Worm (Caenorhabditis elegans): ENCODE data around the gene T28C12.15.

The T28C12.15 gene

DNA sequence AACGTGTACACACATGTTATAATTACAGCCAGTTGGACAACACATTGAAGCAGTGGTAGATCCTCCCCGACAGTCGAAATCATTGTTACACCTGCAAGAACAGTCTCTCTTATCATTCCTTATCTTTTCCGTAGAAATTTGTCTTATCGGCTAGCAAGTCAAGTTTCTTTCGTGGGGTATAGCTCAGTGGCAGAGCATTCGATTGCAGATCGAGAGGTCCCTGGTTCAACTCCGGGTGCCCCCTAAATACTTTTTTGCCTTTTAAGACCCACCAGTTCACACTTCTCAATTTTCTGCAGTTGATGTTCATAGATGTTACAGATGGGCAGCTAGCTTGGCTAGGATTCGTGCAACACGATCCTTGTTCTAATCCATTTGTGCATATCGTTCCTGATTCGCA lies 13.6 kb upstream of the T28C12.15 start (continued):
- TF ChIP-seq nfyb-1 (GFP tag; IDR thresholded peaks at IDR 0.05) (peak; percentile 64; the same call in 1 of the 2 replicates), D2030.7 (GFP tag; IDR thresholded peaks at IDR 0.05) (peak; percentile 62; the same call in 1 of the 2 replicates), ztf-25 (GFP tag; IDR thresholded peaks at IDR 0.05) (peak; percentile 67; the same call in 1 of the 2 replicates), snpc-4 (GFP tag; optimal IDR thresholded peaks at IDR 0.05) (no peak), snpc-4 (tag; optimal IDR thresholded peaks at IDR 0.05) (peak in 1 of 4 experiments; percentile 16), lin-40 (tag; optimal IDR thresholded peaks at IDR 0.05) (no peak), hsf-1 (GFP tag; IDR thresholded peaks at IDR 0.05) (peak; percentile 71), F57C9.4 (tag; optimal IDR thresholded peaks at IDR 0.05) (no peak), aptf-3 (GFP tag; IDR thresholded peaks at IDR 0.05) (peak; percentile 74; the same call in 1 of the 2 replicates), cebp-2 (GFP tag; IDR thresholded peaks at IDR 0.05) (peak; percentile 85), madf-8 (GFP tag; conservative IDR thresholded peaks at IDR 0.05) (no peak), aptf-2 (GFP tag; conservative IDR thresholded peaks at IDR 0.05) (no peak), nhr-120 (GFP tag; IDR thresholded peaks at IDR 0.05) (0 out of 2 replicates have a peak, but pooled peaks have one; percentile 74), dpl-1 (GFP tag; optimal IDR thresholded peaks at IDR 0.05) (no peak), sdz-38 (tag; optimal IDR thresholded peaks at IDR 0.05) (no peak), K12H6.12 (tag; optimal IDR thresholded peaks at IDR 0.05) (peak; percentile 17), Y79H2A.3 (GFP tag; conservative IDR thresholded peaks at IDR 0.05) (no peak), Y56A3A.18 (GFP tag; IDR thresholded peaks at IDR 0.05) (peak; percentile 91), unc-130 (GFP tag; optimal IDR thresholded peaks at IDR 0.05) (peak; percentile 28), snpc-1.1 (tag; optimal IDR thresholded peaks at IDR 0.05; ENCODE audit: insufficient read depth) (no peak), F57A8.1 (GFP tag; optimal IDR thresholded peaks at IDR 0.05) (peak; percentile 85), egl-18 (GFP tag; IDR thresholded peaks at IDR 0.05) (no peak), lsy-27 (tag; optimal IDR thresholded peaks at IDR 0.05; ENCODE audit: borderline replicate concordance, insufficient read depth) (no peak), T07F8.4 (tag; optimal IDR thresholded peaks at IDR 0.05) (peak; percentile 42), nhr-179 (tag; optimal IDR thresholded peaks at IDR 0.05) (no peak), nfya-1 (tag; optimal IDR thresholded peaks at IDR 0.05; ENCODE audit: borderline replicate concordance, insufficient read depth) (no peak), unc-62 (GFP tag; optimal IDR thresholded peaks at IDR 0.05) (no peak), ztf-26 (tag; optimal IDR thresholded peaks at IDR 0.05) (peak; percentile 45), nhr-80 (tag; optimal IDR thresholded peaks at IDR 0.05) (peak; percentile 35), repo-1 (tag; optimal IDR thresholded peaks at IDR 0.05) (no peak), him-1 (tag; optimal IDR thresholded peaks at IDR 0.05) (peak; percentile 65), F52B5.7 (tag; optimal IDR thresholded peaks at IDR 0.05) (peak; percentile 67), F55B11.4 (tag; optimal IDR thresholded peaks at IDR 0.05; ENCODE audit: borderline replicate concordance, insufficient read depth) (no peak), zfh-2 (GFP tag; conservative IDR thresholded peaks at IDR 0.05) (no peak), ama-1 (optimal IDR thresholded peaks at IDR 0.05) (no peak), ama-1 (GFP tag; optimal IDR thresholded peaks at IDR 0.05) (peak in 1 of 2 experiments; percentile 83), lin-35 (GFP tag; optimal IDR thresholded peaks at IDR 0.05) (no peak), rpc-1 (optimal IDR thresholded peaks at IDR 0.05) (peak; percentile 81), rpc-1 (tag; optimal IDR thresholded peaks at IDR 0.05) (peak; percentile 86), dox-1 (GFP tag; IDR thresholded peaks at IDR 0.05) (no peak; the same call in 1 of the 2 replicates), ceh-91 (GFP tag; IDR thresholded peaks at IDR 0.05) (no peak), B0261.1 (tag; optimal IDR thresholded peaks at IDR 0.05) (peak; percentile 76), snpc-3.4 (tag; optimal IDR thresholded peaks at IDR 0.05) (no peak), ceh-58 (GFP tag; IDR thresholded peaks at IDR 0.05) (no peak), ztf-6 (GFP tag; IDR thresholded peaks at IDR 0.05) (0 out of 2 replicates have a peak, but pooled peaks have one; percentile 39), ekl-4 (GFP tag; IDR thresholded peaks at IDR 0.05) (0 out of 2 replicates have a peak, but pooled peaks have one; percentile 59), xnd-1 (tag; optimal IDR thresholded peaks at IDR 0.05) (no peak), akir-1 (GFP tag; optimal IDR thresholded peaks at IDR 0.05) (no peak), attf-3 (GFP tag; conservative IDR thresholded peaks at IDR 0.05) (peak; percentile 54)
